Fruit fly (Drosophila melanogaster): ENCODE results near the gene Gr97a.
A peak's percentile ranks its signal among the peaks of the same experiment; 100 is the strongest.

The Gr97a gene

dm6 chr3R:26966385-26966784, at the start of gene Gr97a:
Gene Gr97a (minus strand): TSS chr3R:26966485.
- TF ChIP-seq CTCF (optimal IDR thresholded peaks at IDR 0.05), result no peak
- no peak for TF ChIP-seq CG8478 (optimal IDR thresholded peaks at IDR 0.05)

DNA sequence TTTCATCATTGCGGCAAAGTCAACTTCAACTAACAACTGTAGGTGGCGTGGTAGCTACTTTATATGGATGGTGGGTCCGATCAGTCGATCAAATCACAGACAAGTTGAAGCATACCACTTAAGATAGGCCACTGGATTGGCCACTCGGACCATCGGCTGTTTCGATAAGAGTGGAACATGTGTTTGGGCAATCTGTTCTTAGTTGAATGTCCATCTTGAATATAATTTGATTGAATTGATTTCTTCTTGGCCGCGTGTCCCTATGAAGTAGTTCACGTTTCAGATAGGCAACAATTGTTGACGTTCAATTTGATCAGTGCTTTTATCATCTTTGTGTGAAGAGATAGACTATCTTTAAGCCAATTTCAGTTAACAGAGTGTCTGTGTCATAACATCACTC, 40.7 kb upstream of the Gr97a start, which contains the start of gene CG6295:
Gene CG6295, minus strand, starts transcription at position 34 of the 400 bp plus-strand sequence.
- TF ChIP-seq CG8478 (optimal IDR thresholded peaks at IDR 0.05) (no peak), CTCF (optimal IDR thresholded peaks at IDR 0.05) (no peak)

DNA sequence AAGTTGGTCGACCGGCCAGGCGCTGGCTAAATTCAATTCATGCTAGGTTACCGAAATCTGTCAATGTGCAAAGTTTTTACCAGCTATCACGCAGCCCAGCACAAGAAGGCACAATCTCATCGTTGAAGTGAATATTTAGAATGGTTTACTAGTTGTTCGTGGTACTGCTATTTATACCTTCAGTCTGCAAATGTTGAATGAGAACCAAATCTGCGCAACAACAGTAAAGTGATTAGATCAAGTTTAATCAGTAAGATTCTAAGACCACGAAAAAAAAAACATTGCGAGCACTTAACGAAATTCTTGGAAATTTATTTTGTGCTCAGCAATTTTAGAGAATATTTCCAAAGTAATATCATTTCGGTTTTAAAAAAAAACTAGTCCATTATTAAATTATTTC, 39.1 kb upstream of the Gr97a start, which contains the start of gene CG6296:
Gene CG6296, minus strand, starts transcription at position 132 of the 400 bp plus-strand sequence.
- TF ChIP-seq CG8478 (optimal IDR thresholded peaks at IDR 0.05) (no peak), CTCF (optimal IDR thresholded peaks at IDR 0.05) (no peak)

DNA sequence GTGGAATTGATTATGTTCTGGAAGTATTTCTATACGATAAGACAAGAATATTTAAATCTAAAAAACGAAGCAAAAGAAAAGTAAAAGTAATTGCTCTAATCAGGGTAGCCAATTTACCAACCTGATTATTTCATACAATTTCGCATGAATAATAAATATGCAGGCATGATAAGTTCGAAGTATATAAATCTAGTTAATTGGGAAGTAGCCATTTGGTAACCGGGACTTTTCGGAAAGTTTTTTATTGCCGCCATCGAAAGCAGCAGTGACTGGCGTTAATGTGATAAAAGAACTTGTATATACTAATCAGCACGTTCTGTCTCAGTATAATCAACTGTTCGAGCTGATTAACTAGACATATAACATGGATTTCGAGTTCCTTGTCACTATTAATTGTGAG, 36.5 kb upstream of the Gr97a start:
- TF ChIP-seq CG8478 (optimal IDR thresholded peaks at IDR 0.05) (no peak), CTCF (optimal IDR thresholded peaks at IDR 0.05) (no peak)

dm6 chr3R:26999452-26999851, 33.2 kb upstream of the Gr97a start, which contains the start of gene CG31077:
Gene CG31077 (plus strand): TSS chr3R:26999752.
- TF ChIP-seq CG8478 (optimal IDR thresholded peaks at IDR 0.05) (no peak), CTCF (optimal IDR thresholded peaks at IDR 0.05) (no peak)

dm6 chr3R:26996642-26997041, 30.4 kb upstream of the Gr97a start, which contains the start of gene RYa-R:
Gene RYa-R (plus strand): TSS chr3R:26996980.
- TF ChIP-seq CG8478 (optimal IDR thresholded peaks at IDR 0.05) (no peak), CTCF (optimal IDR thresholded peaks at IDR 0.05) (no peak)

DNA sequence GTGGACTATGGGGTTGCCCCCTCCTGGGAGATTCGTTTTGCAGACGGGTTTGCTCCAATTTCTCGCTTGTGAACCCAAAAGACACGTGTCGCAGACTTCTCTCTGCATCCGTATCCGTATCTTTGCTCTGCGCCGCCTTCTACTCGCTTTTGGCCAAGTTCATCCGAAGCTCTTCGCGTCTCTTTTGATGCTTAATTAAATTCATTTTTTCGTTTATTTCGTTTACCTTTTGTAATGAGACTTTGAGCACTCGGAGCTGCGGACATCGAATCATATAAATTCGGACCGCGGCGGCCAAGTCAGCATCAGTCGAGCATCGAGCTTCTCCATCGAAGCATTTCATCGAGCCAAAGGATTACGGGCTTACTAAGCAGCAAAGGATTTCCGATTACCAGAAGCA, 28.2 kb upstream of the Gr97a start, which contains the start of gene TwdlC:
Gene TwdlC, plus strand, starts transcription at position 301 of the 400 bp plus-strand sequence.
- TF ChIP-seq CTCF (optimal IDR thresholded peaks at IDR 0.05) (no peak), CG8478 (optimal IDR thresholded peaks at IDR 0.05) (no peak)

dm6 chr3R:26989802-26990509, 23.7 kb upstream of the Gr97a start, which contains the start of gene CG31076:
Gene CG31076 (minus strand): TSS chr3R:26989852.
- TF ChIP-seq CTCF (optimal IDR thresholded peaks at IDR 0.05) (peak; percentile 78 to 81), CG8478 (optimal IDR thresholded peaks at IDR 0.05) (no peak)

DNA sequence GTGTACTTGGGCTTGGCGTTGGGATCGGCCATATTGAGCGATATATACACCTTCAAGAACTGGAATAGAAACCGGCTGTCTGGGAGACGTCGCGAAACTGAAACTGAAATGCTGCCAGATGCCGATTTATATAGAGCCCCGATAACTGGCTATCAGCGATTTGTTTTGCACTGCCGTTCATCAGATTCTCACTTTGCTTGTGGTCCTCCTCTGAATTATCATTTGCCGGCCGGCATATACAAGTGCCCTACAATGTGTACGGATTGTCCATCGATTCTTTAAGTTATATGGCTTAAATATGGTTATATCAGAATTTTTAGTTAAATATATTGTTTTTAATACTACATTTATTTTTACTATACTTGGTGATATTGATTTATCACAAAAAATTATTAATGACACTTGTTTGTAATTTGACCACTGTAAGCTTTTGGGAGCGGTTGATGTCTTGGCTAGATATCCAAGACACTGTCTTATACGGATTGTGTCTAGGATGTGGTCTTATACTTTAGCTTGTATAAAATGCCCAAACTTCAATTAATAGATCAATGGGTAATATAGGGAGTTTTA, 22.2 kb upstream of the Gr97a start, which contains the start of gene CG31075:
Gene CG31075, minus strand, starts transcription at position 106 of the 570 bp plus-strand sequence.
- TF ChIP-seq CTCF (optimal IDR thresholded peaks at IDR 0.05) (peak in 1 of 2 experiments; percentile 12), CG8478 (optimal IDR thresholded peaks at IDR 0.05) (no peak)

DNA sequence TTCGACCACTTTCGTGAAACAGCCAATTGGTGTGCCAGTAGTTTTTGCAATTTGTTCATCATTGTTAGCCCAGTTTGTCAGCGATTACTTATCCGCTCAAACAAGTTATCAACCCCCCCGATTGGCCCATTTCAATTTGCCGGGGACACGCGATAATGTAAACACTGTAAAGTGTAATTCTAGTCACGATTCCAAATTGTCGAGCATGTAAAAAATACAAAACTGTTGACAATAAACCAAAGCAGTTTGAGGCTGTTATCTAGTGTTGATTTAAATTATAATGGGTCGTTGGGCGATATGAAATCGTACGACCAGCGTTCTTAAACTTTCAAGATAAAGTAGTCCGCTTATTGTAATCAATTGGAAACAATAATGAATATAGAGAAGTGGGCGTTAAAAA, 21.2 kb upstream of the Gr97a start:
- TF ChIP-seq CG8478 (optimal IDR thresholded peaks at IDR 0.05) (no peak), CTCF (optimal IDR thresholded peaks at IDR 0.05) (no peak)

DNA sequence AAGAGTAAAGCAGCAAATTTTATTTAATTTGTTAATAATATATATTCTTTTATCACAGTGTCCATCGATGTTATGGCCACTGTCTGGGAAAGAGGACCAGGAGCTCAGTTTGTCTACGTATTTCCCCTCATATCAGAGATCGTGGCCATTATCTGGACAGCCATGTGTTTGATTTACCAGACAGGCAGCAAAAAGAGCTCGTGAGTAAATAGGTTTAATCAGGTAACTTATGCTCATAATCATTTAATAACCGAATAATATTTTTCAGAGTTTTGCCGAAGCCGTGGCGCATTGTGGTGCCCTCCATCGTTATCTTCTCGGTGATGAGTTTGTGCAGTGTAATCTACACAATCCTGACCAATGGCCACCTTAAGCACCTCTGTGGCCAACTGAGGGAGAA, 18.2 kb upstream of the Gr97a start:
- TF ChIP-seq CTCF (optimal IDR thresholded peaks at IDR 0.05) (no peak), CG8478 (optimal IDR thresholded peaks at IDR 0.05) (no peak)

dm6 chr3R:26982106-26982505, 15.8 kb upstream of the Gr97a start:
- TF ChIP-seq CTCF (optimal IDR thresholded peaks at IDR 0.05) (no peak), CG8478 (optimal IDR thresholded peaks at IDR 0.05) (no peak)

dm6 chr3R:26980282-26980691, 14.0 kb upstream of the Gr97a start:
- TF ChIP-seq CTCF (optimal IDR thresholded peaks at IDR 0.05) (no peak), CG8478 (optimal IDR thresholded peaks at IDR 0.05) (no peak)

dm6 chr3R:26978241-26978640, 12.0 kb upstream of the Gr97a start, which contains the start of the genes CG14253 and CG46313:
Gene CG14253 (plus strand): TSS chr3R:26978541.
Gene CG46313 (plus strand): TSS chr3R:26978541.
- TF ChIP-seq CG8478 (optimal IDR thresholded peaks at IDR 0.05), result no peak
- no peak for TF ChIP-seq CTCF (optimal IDR thresholded peaks at IDR 0.05)

DNA sequence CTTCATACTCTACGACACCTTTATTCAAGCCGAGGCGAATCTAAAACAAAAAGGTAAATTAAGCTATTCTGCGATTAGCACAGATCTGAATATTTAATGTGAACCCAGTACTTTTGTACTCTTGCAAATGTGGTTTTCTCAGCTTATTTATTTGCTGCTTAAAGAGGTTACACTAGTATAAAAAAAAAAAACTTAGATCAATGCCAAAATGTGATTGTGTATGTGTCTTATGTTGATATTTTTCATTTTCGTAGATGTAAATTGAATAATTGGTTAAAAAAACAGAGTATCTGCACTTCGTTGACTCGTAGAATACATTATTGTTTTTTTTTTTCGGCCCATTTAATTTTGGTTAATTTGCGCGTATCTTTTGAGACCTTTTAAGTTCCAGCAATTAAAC, 3.5 kb upstream of the Gr97a start:
- TF ChIP-seq CG8478 (optimal IDR thresholded peaks at IDR 0.05) (no peak), CTCF (optimal IDR thresholded peaks at IDR 0.05) (no peak)

Data from S2 (cell line).